Worm (Caenorhabditis elegans): ENCODE data around the gene ttc-39B.

- TF ChIP-seq med-1 (GFP tag; optimal IDR thresholded peaks at IDR 0.05; ENCODE audit: insufficient read depth) (no peak), flt-1 (GFP tag; IDR thresholded peaks at IDR 0.05) (no peak)
Measured at ce11 chrII:6371003-6371402, 37.2 kb upstream of the ttc-39B start, which contains the start of gene lin-23.

Data from whole organism, midembryonic.